Fruit fly (Drosophila melanogaster) whole organism, embryonic: ENCODE measurements around the gene CG15414.

Source experiments
- BEAF-32 ChIP-seq: fragments of 200-800 bp; sonication (Bioruptor generic); optimal IDR thresholded peaks from 3 replicates; lab custom pipeline; 2017; ENCODE audit warnings: missing biosample characterization, missing genetic modification characterization, mild to moderate bottlenecking, moderate library complexity, missing genetic modification reagents
- Bgb ChIP-seq: fragments of 200-800 bp; sonication (Bioruptor generic); IDR thresholded peaks from 2 replicates; pipeline ENCODE4 v1.3.6; 2022; ENCODE audit warnings: missing biosample characterization, missing genetic modification characterization; ENCODE audit not compliant: partially characterized antibody
- CG10431 ChIP-seq: fragments of 200-800 bp; sonication (Bioruptor generic); optimal IDR thresholded peaks from 3 replicates; lab custom pipeline; 2018; ENCODE audit warnings: missing biosample characterization, mild to moderate bottlenecking, missing genetic modification characterization
- CG12942 ChIP-seq: fragments of 200-800 bp; sonication (Bioruptor generic); optimal IDR thresholded peaks from 3 replicates; lab custom pipeline; 2016; ENCODE audit warnings: missing biosample characterization, missing genetic modification characterization
- CG14860 ChIP-seq: fragments of 200-800 bp; sonication (Bioruptor generic); IDR thresholded peaks from 3 replicates; pipeline ENCODE4 v1.3.6; 2022; ENCODE audit warnings: missing biosample characterization, missing genetic modification characterization; ENCODE audit not compliant: partially characterized antibody
- CG1603 ChIP-seq: fragments of 200-800 bp; sonication (Bioruptor generic); optimal IDR thresholded peaks from 2 replicates; lab custom pipeline; 2019; ENCODE audit warnings: missing biosample characterization, mild to moderate bottlenecking, missing genetic modification characterization, moderate library complexity
- CG16813 ChIP-seq: fragments of 200-800 bp; sonication (Bioruptor generic); IDR thresholded peaks from 3 replicates; pipeline ENCODE4 v1.3.6; 2022; ENCODE audit warnings: missing biosample characterization, missing genetic modification characterization; ENCODE audit not compliant: partially characterized antibody
- CG17186 ChIP-seq: fragments of 200-800 bp; sonication (Bioruptor generic); optimal IDR thresholded peaks from 3 replicates; lab custom pipeline; 2017; ENCODE audit warnings: missing biosample characterization, missing genetic modification reagents, missing genetic modification characterization
- CG17802 ChIP-seq: fragments of 200-800 bp; sonication (Bioruptor generic); optimal IDR thresholded peaks from 2 replicates; lab custom pipeline; 2018; ENCODE audit warnings: missing biosample characterization, mild to moderate bottlenecking, missing genetic modification characterization, moderate library complexity
- CG18262 ChIP-seq: fragments of 200-800 bp; optimal IDR thresholded peaks from 3 replicates; lab custom pipeline; 2019; ENCODE audit warnings: missing biosample characterization, mild to moderate bottlenecking, missing genetic modification characterization, moderate library complexity
- CG2116 ChIP-seq: fragments of 200-800 bp; sonication (Bioruptor generic); optimal IDR thresholded peaks from 3 replicates; lab custom pipeline; 2018; ENCODE audit warnings: missing biosample characterization, mild to moderate bottlenecking, missing genetic modification characterization
- CG2129 ChIP-seq: fragments of 200-800 bp; sonication (Bioruptor generic); IDR thresholded peaks from 2 replicates; pipeline ENCODE4 v1.3.6; 2022; ENCODE audit warnings: missing biosample characterization, missing genetic modification characterization; ENCODE audit not compliant: partially characterized antibody
- CG30020 ChIP-seq: fragments of 200-800 bp; optimal IDR thresholded peaks from 2 replicates; lab custom pipeline; 2019; ENCODE audit warnings: missing biosample characterization, mild to moderate bottlenecking, missing genetic modification characterization, moderate library complexity
- CG32772 ChIP-seq: fragments of 200-800 bp; sonication (Bioruptor generic); IDR thresholded peaks from 2 replicates; pipeline ENCODE4 v1.3.6; 2022; ENCODE audit warnings: missing biosample characterization, missing genetic modification characterization
- CG34224 ChIP-seq: fragments of 200-800 bp; sonication (Bioruptor generic); IDR thresholded peaks from 3 replicates; pipeline ENCODE4 v1.3.6; 2022; ENCODE audit warnings: missing biosample characterization, missing genetic modification characterization; ENCODE audit not compliant: partially characterized antibody
- CG42726 ChIP-seq: fragments of 200-800 bp; sonication (Bioruptor generic); IDR thresholded peaks from 2 replicates; pipeline ENCODE4 v1.3.6; 2022; ENCODE audit warnings: missing biosample characterization, missing genetic modification characterization; ENCODE audit not compliant: partially characterized antibody
- CG4730 ChIP-seq: fragments of 200-800 bp; sonication (Bioruptor generic); IDR thresholded peaks from 2 replicates; pipeline ENCODE4 v1.3.6; 2022; ENCODE audit warnings: missing biosample characterization, missing genetic modification characterization
- CG4820 ChIP-seq: fragments of 200-800 bp; sonication (Bioruptor generic); optimal IDR thresholded peaks from 3 replicates; lab custom pipeline; 2016; ENCODE audit warnings: missing biosample characterization, missing genetic modification characterization
- CG8924 ChIP-seq: fragments of 200-800 bp; optimal IDR thresholded peaks from 3 replicates; lab custom pipeline; 2019; ENCODE audit warnings: missing biosample characterization, mild to moderate bottlenecking, missing genetic modification characterization, moderate library complexity
- CTCF ChIP-seq: fragments of 200-800 bp; sonication (Bioruptor generic); optimal IDR thresholded peaks from 2 replicates; lab custom pipeline; 2017; ENCODE audit warnings: missing biosample characterization, mild to moderate bottlenecking, missing genetic modification characterization, moderate library complexity
- CoRest ChIP-seq: fragments of 200-800 bp; sonication (Bioruptor generic); optimal IDR thresholded peaks from 3 replicates; lab custom pipeline; 2018; ENCODE audit warnings: missing biosample characterization, mild to moderate bottlenecking, missing genetic modification characterization, moderate library complexity
- Dip2 ChIP-seq: fragments of 200-800 bp; sonication (Bioruptor generic); IDR thresholded peaks from 2 replicates; pipeline ENCODE4 v1.3.6; 2022; ENCODE audit warnings: missing biosample characterization, missing genetic modification characterization
- Doc3 ChIP-seq: fragments of 200-800 bp; sonication (Bioruptor generic); IDR thresholded peaks from 3 replicates; pipeline ENCODE4 v1.3.6; 2022; ENCODE audit warnings: missing biosample characterization, missing genetic modification characterization; ENCODE audit not compliant: partially characterized antibody
- Dp ChIP-seq: fragments of 200-800 bp; sonication (Bioruptor generic); optimal IDR thresholded peaks from 2 replicates; lab custom pipeline; 2018; ENCODE audit warnings: missing biosample characterization, mild to moderate bottlenecking, missing genetic modification characterization, moderate library complexity
- GATAe ChIP-seq: fragments of 200-800 bp; sonication (Bioruptor generic); conservative IDR thresholded peaks from 2 replicates; pipeline ENCODE4 v1.3.6; 2022; ENCODE audit warnings: missing biosample characterization, missing genetic modification characterization
- H15 ChIP-seq: fragments of 200-800 bp; sonication (Bioruptor generic); IDR thresholded peaks from 3 replicates; pipeline ENCODE4 v1.3.6; 2022; ENCODE audit warnings: missing biosample characterization, missing genetic modification characterization
- Hr3 ChIP-seq: fragments of 200-800 bp; sonication (Bioruptor generic); optimal IDR thresholded peaks from 3 replicates; lab custom pipeline; 2016; ENCODE audit warnings: missing biosample characterization, missing genetic modification characterization
- MESR4 ChIP-seq: fragments of 200-800 bp; sonication (Bioruptor generic); optimal IDR thresholded peaks from 2 replicates; lab custom pipeline; 2018; ENCODE audit warnings: missing biosample characterization, mild to moderate bottlenecking, missing genetic modification characterization, moderate library complexity
- NC2β ChIP-seq: fragments of 200-800 bp; sonication (Bioruptor generic); optimal IDR thresholded peaks from 2 replicates; lab custom pipeline; 2016; ENCODE audit warnings: missing biosample characterization, missing genetic modification characterization
- Sin3A ChIP-seq: fragments of >200 bp; optimal IDR thresholded peaks from 2 replicates; lab custom pipeline; 2018
- Sox100B ChIP-seq: fragments of 200-800 bp; sonication (Bioruptor generic); optimal IDR thresholded peaks from 3 replicates; lab custom pipeline; 2018; ENCODE audit warnings: missing biosample characterization, mild to moderate bottlenecking, missing genetic modification characterization
- Sry-δ ChIP-seq: fragments of 200-800 bp; sonication (Bioruptor generic); optimal IDR thresholded peaks from 2 replicates; lab custom pipeline; 2016; ENCODE audit warnings: missing biosample characterization, missing genetic modification characterization
- amos ChIP-seq: fragments of 200-800 bp; sonication (Bioruptor generic); IDR thresholded peaks from 2 replicates; pipeline ENCODE4 v1.3.6; 2022; ENCODE audit warnings: missing biosample characterization, missing genetic modification characterization; ENCODE audit not compliant: partially characterized antibody
- ato ChIP-seq: fragments of 200-800 bp; sonication (Bioruptor generic); IDR thresholded peaks from 2 replicates; pipeline ENCODE4 v1.3.6; 2022; ENCODE audit warnings: missing biosample characterization, missing genetic modification characterization; ENCODE audit not compliant: partially characterized antibody
- croc ChIP-seq: fragments of 200-800 bp; sonication (Bioruptor generic); conservative IDR thresholded peaks from 3 replicates; pipeline ENCODE4 v1.3.6; 2022; ENCODE audit warnings: missing biosample characterization, missing genetic modification characterization
- gcm ChIP-seq: fragments of 200-800 bp; sonication (Bioruptor generic); optimal IDR thresholded peaks from 2 replicates; lab custom pipeline; 2019; ENCODE audit warnings: missing biosample characterization, mild to moderate bottlenecking, missing genetic modification characterization, moderate library complexity
- gem ChIP-seq: fragments of 200-800 bp; sonication (Bioruptor generic); optimal IDR thresholded peaks from 2 replicates; lab custom pipeline; 2019; ENCODE audit warnings: missing biosample characterization, mild to moderate bottlenecking, missing genetic modification characterization, moderate library complexity
- hbn ChIP-seq: fragments of 200-800 bp; sonication (Bioruptor generic); IDR thresholded peaks from 2 replicates; pipeline ENCODE4 v1.3.6; 2022; ENCODE audit warnings: missing biosample characterization, missing genetic modification characterization; ENCODE audit not compliant: partially characterized antibody
- odd ChIP-seq: fragments of 200-800 bp; sonication (Bioruptor generic); optimal IDR thresholded peaks from 2 replicates; lab custom pipeline; 2017; ENCODE audit warnings: missing biosample characterization, mild to moderate bottlenecking, missing genetic modification characterization
- pzg ChIP-seq: fragments of 200-800 bp; sonication (Bioruptor generic); optimal IDR thresholded peaks from 3 replicates; lab custom pipeline; 2018; ENCODE audit warnings: missing biosample characterization, mild to moderate bottlenecking, missing genetic modification characterization, moderate library complexity
- sob ChIP-seq: fragments of 200-800 bp; sonication (Bioruptor generic); IDR thresholded peaks from 2 replicates; pipeline ENCODE4 v1.3.6; 2022; ENCODE audit warnings: missing biosample characterization, missing genetic modification characterization
- sqz ChIP-seq: fragments of 200-800 bp; sonication (Bioruptor generic); optimal IDR thresholded peaks from 3 replicates; lab custom pipeline; 2018; ENCODE audit warnings: missing biosample characterization, mild to moderate bottlenecking, missing genetic modification characterization
- tll ChIP-seq, 2 experiments: fragments of 200-800 bp in 1 of 2; fragments of >200 bp in 1 of 2; sonication (Bioruptor generic) in 1 of 2; optimal IDR thresholded peaks; 2 replicates each; lab custom pipeline; 2017 to 2019; ENCODE audit warnings: missing biosample characterization in 2 of 2, missing genetic modification characterization in 2 of 2, mild to moderate bottlenecking in 1 of 2, moderate library complexity in 1 of 2
- tna ChIP-seq: fragments of 200-800 bp; sonication (Bioruptor generic); IDR thresholded peaks from 2 replicates; pipeline ENCODE4 v1.3.6; 2022; ENCODE audit warnings: missing biosample characterization, missing genetic modification characterization; ENCODE audit not compliant: partially characterized antibody
- trem ChIP-seq: fragments of 200-800 bp; optimal IDR thresholded peaks from 3 replicates; lab custom pipeline; 2019; ENCODE audit warnings: missing biosample characterization, mild to moderate bottlenecking, missing genetic modification characterization, moderate library complexity
- unc-4 ChIP-seq: fragments of 200-800 bp; sonication (Bioruptor generic); IDR thresholded peaks from 2 replicates; pipeline ENCODE4 v1.3.6; 2022; ENCODE audit warnings: missing biosample characterization, missing genetic modification characterization; ENCODE audit not compliant: partially characterized antibody
- vnd ChIP-seq: fragments of 200-800 bp; sonication (Bioruptor generic); IDR thresholded peaks from 3 replicates; pipeline ENCODE4 v1.3.6; 2022; ENCODE audit warnings: missing biosample characterization, missing genetic modification characterization; ENCODE audit not compliant: partially characterized antibody

CG15414 gene

dm6 chr2L:3530186-3530832, 39.4 kb upstream of the CG15414 start, which contains the start of the genes Spindly and IFT57 (continued):
- peak; percentile 71 for TF ChIP-seq ato (GFP tag; lab: Robert Waterston, UW)
- no peak for TF ChIP-seq gem (tag; lab: Kevin White, UChicago)
- TF ChIP-seq Hr3 (GFP tag; lab: Kevin White, UChicago), result no peak
- peak; percentile 56; the same call in 1 of the 2 replicates for TF ChIP-seq amos (GFP tag; lab: Robert Waterston, UW)
- peak; percentile 19 for TF ChIP-seq Sry-δ (GFP tag; lab: Kevin White, UChicago)
- no peak for TF ChIP-seq CG10431 (GFP tag; lab: Kevin White, UChicago)
- TF ChIP-seq Dip2 (GFP tag; lab: Robert Waterston, UW), result no peak
- peak; percentile 58 for TF ChIP-seq sqz
- no peak for TF ChIP-seq Sox100B (GFP tag; lab: Kevin White, UChicago)
- TF ChIP-seq pzg (GFP tag; lab: Kevin White, UChicago), result peak; percentile 33
- TF ChIP-seq CG4730, result no peak
- peak; percentile 17; the same call in 1 of the 3 replicates for TF ChIP-seq CG14860
- TF ChIP-seq Bgb (GFP tag; lab: Robert Waterston, UW), result peak; percentile 59; the same call in 1 of the 2 replicates
- TF ChIP-seq CG2129 (GFP tag; lab: Robert Waterston, UW), result peak; percentile 36; the same call in 1 of the 2 replicates
- no peak for TF ChIP-seq NC2β (GFP tag; lab: Kevin White, UChicago)
- no peak for TF ChIP-seq CG42726 (GFP tag; lab: Robert Waterston, UW)
- no peak for TF ChIP-seq H15 (GFP tag; lab: Robert Waterston, UW)
- TF ChIP-seq BEAF-32 (GFP tag; lab: Kevin White, UChicago), result peak; percentile 57
- no peak for TF ChIP-seq odd (GFP tag; lab: Kevin White, UChicago)
- TF ChIP-seq CG32772 (GFP tag; lab: Robert Waterston, UW), result peak; percentile 23; the same call in 1 of the 2 replicates
- TF ChIP-seq sob (GFP tag; lab: Robert Waterston, UW), result 0 out of 2 replicates have a peak, but pooled peaks have one; percentile 21
- TF ChIP-seq CG34224 (GFP tag; lab: Robert Waterston, UW), result peak; percentile 67; the same call in 2 of the 3 replicates
- TF ChIP-seq Sin3A (lab: Kevin White, UChicago), result peak; percentile 15
- TF ChIP-seq trem (tag; lab: Kevin White, UChicago), result peak; percentile 23
- TF ChIP-seq CTCF (GFP tag; lab: Kevin White, UChicago), result peak; percentile 95
- TF ChIP-seq CG17186, result peak; percentile 99
- TF ChIP-seq Dp (GFP tag; lab: Kevin White, UChicago), result peak; percentile 90
- peak; percentile 29 for TF ChIP-seq MESR4 (GFP tag; lab: Kevin White, UChicago)
- no peak for TF ChIP-seq CG8924 (tag; lab: Kevin White, UChicago)
- no peak for TF ChIP-seq CG12942 (GFP tag; lab: Kevin White, UChicago)
- TF ChIP-seq gcm, result no peak
- no peak for TF ChIP-seq croc (GFP tag; lab: Robert Waterston, UW)
- peak; percentile 9 for TF ChIP-seq CoRest (tag; lab: Kevin White, UChicago)
- TF ChIP-seq tll (GFP tag; optimal IDR thresholded peaks at IDR 0.05; lab: Kevin White, UChicago), result no peak
- 0 out of 2 replicates have a peak, but pooled peaks have one; percentile 13 for TF ChIP-seq tna (GFP tag; lab: Robert Waterston, UW)
- TF ChIP-seq unc-4, result peak; percentile 65
- peak; percentile 35; the same call in 1 of the 2 replicates for TF ChIP-seq hbn (GFP tag; lab: Robert Waterston, UW)
- peak; percentile 34 for TF ChIP-seq CG1603
- peak; percentile 0 for TF ChIP-seq CG18262
- TF ChIP-seq GATAe (GFP tag; lab: Robert Waterston, UW), result no peak
- TF ChIP-seq CG30020 (tag; lab: Kevin White, UChicago), result no peak
- TF ChIP-seq CG17802 (tag; lab: Kevin White, UChicago), result no peak
- peak; percentile 59 for TF ChIP-seq CG2116 (GFP tag; lab: Kevin White, UChicago)
- peak; percentile 51; the same call in 2 of the 3 replicates for TF ChIP-seq vnd (GFP tag; lab: Robert Waterston, UW)
- TF ChIP-seq Doc3 (GFP tag; lab: Robert Waterston, UW), result peak; percentile 46; the same call in 1 of the 3 replicates
- peak; percentile 57 for TF ChIP-seq CG16813
- no peak for TF ChIP-seq CG4820 (GFP tag; lab: Kevin White, UChicago)
